Worm (Caenorhabditis elegans): ENCODE results near the gene oac-6.
A peak's percentile ranks its signal among the peaks of the same experiment; 100 is the strongest.
"Not testable (repeated sequence)": the region's sequence is repeated elsewhere in the genome, so short reads cannot be mapped to it uniquely, and the experiment has no call there.

The oac-6 gene

DNA sequence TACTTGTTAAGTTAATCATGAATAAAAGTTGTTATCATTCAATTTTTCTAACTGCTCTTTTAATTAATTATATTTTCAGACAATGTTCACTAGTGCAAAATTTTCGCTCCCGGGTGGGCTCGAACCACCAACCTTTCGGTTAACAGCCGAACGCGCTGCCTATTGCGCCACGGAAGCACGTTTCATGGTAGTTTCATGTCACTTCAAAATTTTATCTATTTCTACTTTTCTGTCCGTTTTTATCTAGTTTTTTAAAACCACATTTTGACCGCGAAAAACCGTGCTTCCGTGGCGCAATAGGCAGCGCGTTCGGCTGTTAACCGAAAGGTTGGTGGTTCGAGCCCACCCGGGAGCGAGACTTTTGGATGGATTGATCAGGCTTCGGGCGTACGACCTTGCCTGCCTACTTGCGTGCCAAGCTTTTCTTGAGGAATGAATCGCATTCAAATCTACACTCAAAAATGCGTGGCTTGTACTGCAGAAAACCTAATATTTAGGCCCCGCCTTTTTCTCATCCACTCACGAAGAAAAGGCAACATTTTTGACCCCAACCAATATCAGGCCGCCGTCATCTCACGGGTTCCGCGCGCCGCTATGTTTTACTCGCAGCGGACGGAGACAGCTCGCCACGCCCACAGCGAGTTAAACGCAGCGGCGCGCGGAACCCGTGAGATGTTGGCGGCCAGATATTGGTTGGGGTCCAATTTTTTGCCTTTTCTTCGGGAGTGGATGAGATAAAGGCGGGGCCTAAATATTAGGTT, 39.2 kb downstream of the oac-6 start:
- TF ChIP-seq nhr-102 (tag; optimal IDR thresholded peaks at IDR 0.05) (peak; percentile 9), mdt-29 (GFP tag; IDR thresholded peaks at IDR 0.05) (peak; percentile 51; the same call in 1 of the 2 replicates), T26A8.4 (GFP tag; IDR thresholded peaks at IDR 0.05) (0 out of 2 replicates have a peak, but pooled peaks have one; percentile 12), hlh-30 (tag; optimal IDR thresholded peaks at IDR 0.05; ENCODE audit: insufficient read depth) (peak; percentile 14), lim-7 (GFP tag; IDR thresholded peaks at IDR 0.05) (peak; percentile 26; the same call in 1 of the 2 replicates), dve-1 (tag; optimal IDR thresholded peaks at IDR 0.05; ENCODE audit: insufficient read depth) (peak; percentile 27), daf-16 (tag; optimal IDR thresholded peaks at IDR 0.05) (peak; percentile 24), aha-1 (tag) (peak; percentile 92), set-16 (GFP tag; IDR thresholded peaks at IDR 0.05) (peak; percentile 66), egl-43 (GFP tag; IDR thresholded peaks at IDR 0.05) (peak; percentile 63), hlh-11 (tag; optimal IDR thresholded peaks at IDR 0.05) (peak; percentile 10), dmd-6 (GFP tag; IDR thresholded peaks at IDR 0.05) (peak; percentile 43; the same call in 1 of the 2 replicates)
- TF ChIP-seq daf-16 (GFP tag; optimal IDR thresholded peaks at IDR 0.05) = not testable (repeated sequence)

DNA sequence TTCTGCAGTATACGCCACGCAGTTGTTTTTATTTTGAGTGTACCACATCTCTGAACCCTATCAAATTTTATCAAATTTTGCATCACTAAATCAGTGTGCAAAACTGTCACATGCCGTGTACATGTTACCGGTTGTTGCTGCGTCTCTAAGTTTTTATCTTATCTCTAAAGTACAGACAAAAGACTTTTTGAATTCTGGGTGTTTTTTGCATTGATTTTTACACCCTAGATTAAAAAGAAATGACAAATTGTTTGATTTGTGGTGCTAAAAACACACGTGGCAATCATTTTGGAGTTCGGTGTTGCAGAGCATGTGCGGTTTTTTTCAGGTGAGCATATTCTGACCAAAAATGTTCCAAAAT, 39.7 kb downstream of the oac-6 start, which contains the start of gene nhr-193:
nhr-193 (plus strand) TSS at position 51 of the 361 bp plus-strand sequence.
- no peak for TF ChIP-seq zfp-2 (tag; optimal IDR thresholded peaks at IDR 0.05)
- peak; percentile 1 for TF ChIP-seq nhr-77 (tag; optimal IDR thresholded peaks at IDR 0.05)
- TF ChIP-seq jun-1 (tag; optimal IDR thresholded peaks at IDR 0.05) = no peak
- TF ChIP-seq rbr-2 (tag; optimal IDR thresholded peaks at IDR 0.05) = no peak
- no peak for TF ChIP-seq arid-1 (GFP tag; conservative IDR thresholded peaks at IDR 0.05)
- TF ChIP-seq php-3 (GFP tag; IDR thresholded peaks at IDR 0.05) = no peak
- TF ChIP-seq dve-1 (tag; optimal IDR thresholded peaks at IDR 0.05; ENCODE audit: insufficient read depth) = peak; percentile 61
- no peak for TF ChIP-seq ztf-7 (tag; optimal IDR thresholded peaks at IDR 0.05)
- TF ChIP-seq zag-1 (tag; optimal IDR thresholded peaks at IDR 0.05) = no peak
- TF ChIP-seq daf-16 (GFP tag; optimal IDR thresholded peaks at IDR 0.05) = no peak
- TF ChIP-seq daf-16 (tag; optimal IDR thresholded peaks at IDR 0.05) = peak; percentile 39
- no peak for TF ChIP-seq fos-1 (tag; optimal IDR thresholded peaks at IDR 0.05)
- peak; percentile 74 for TF ChIP-seq dmd-6 (GFP tag; IDR thresholded peaks at IDR 0.05)
- no peak for TF ChIP-seq daf-8 (GFP tag; IDR thresholded peaks at IDR 0.05)
- no peak for TF ChIP-seq dmd-8 (GFP tag; IDR thresholded peaks at IDR 0.05)
- no peak for TF ChIP-seq ceh-20 (GFP tag; IDR thresholded peaks at IDR 0.05)
- no peak for TF ChIP-seq Y105C5A.15 (GFP tag; IDR thresholded peaks at IDR 0.05)
- no peak for TF ChIP-seq daf-19 (GFP tag; conservative IDR thresholded peaks at IDR 0.05)
- TF ChIP-seq ceh-28 (tag; optimal IDR thresholded peaks at IDR 0.05) = no peak
- TF ChIP-seq spr-1 (tag; optimal IDR thresholded peaks at IDR 0.05) = no peak
- TF ChIP-seq pqm-1 (tag; optimal IDR thresholded peaks at IDR 0.05) = peak; percentile 46
- no peak for TF ChIP-seq tra-1 (GFP tag; IDR thresholded peaks at IDR 0.05)
- peak; percentile 18 for TF ChIP-seq hlh-30 (tag; optimal IDR thresholded peaks at IDR 0.05; ENCODE audit: insufficient read depth)
- TF ChIP-seq mdl-1 (tag; optimal IDR thresholded peaks at IDR 0.05) = peak in 1 of 2 experiments; percentile 39
- no peak for TF ChIP-seq ctbp-1 (GFP tag; IDR thresholded peaks at IDR 0.05)
- peak; percentile 54 for TF ChIP-seq nhr-28 (tag; optimal IDR thresholded peaks at IDR 0.05)
- no peak for TF ChIP-seq daf-12 (tag; optimal IDR thresholded peaks at IDR 0.05)
- TF ChIP-seq R02D3.7 (tag; optimal IDR thresholded peaks at IDR 0.05) = no peak
- no peak for TF ChIP-seq nhr-25 (tag; optimal IDR thresholded peaks at IDR 0.05; ENCODE audit: borderline replicate concordance, insufficient read depth)
- TF ChIP-seq hlh-11 (tag; optimal IDR thresholded peaks at IDR 0.05) = peak; percentile 63

All from whole organism, L4 larva.